Worm (Caenorhabditis elegans) whole organism, early embryonic: ENCODE measurements around the gene str-121.
"Not testable (repeated sequence)": the region's sequence is repeated elsewhere in the genome, so short reads cannot be mapped to it uniquely, and the experiment has no call there.

Experiments
- B0310.2 ChIP-seq: sonication (generic microtip); optimal IDR thresholded peaks from 2 replicates; lab custom pipeline; 2016; ENCODE audit warnings: mild to moderate bottlenecking, missing genetic modification characterization, missing compliant biosample characterization
- F13C5.2 ChIP-seq: sonication (generic microtip); optimal IDR thresholded peaks from 2 replicates; lab custom pipeline; 2017; ENCODE audit warnings: mild to moderate bottlenecking, missing genetic modification characterization, inconsistent platforms, missing compliant biosample characterization
- aly-1 ChIP-seq: sonication (generic microtip); optimal IDR thresholded peaks from 2 replicates; lab custom pipeline; 2016; ENCODE audit warnings: missing genetic modification characterization, missing compliant biosample characterization
- ama-1 ChIP-seq: fragments of 150-350 bp; optimal IDR thresholded peaks from 2 replicates; lab custom pipeline; 2014
- ceh-13 ChIP-seq: fragments of 200-800 bp; sonication (Bioruptor generic); optimal IDR thresholded peaks from 2 replicates; lab custom pipeline; 2018; ENCODE audit warnings: mild to moderate bottlenecking, missing genetic modification characterization, missing compliant biosample characterization
- ceh-36 ChIP-seq: sonication (generic microtip); optimal IDR thresholded peaks from 2 replicates; lab custom pipeline; 2016; ENCODE audit warnings: missing genetic modification characterization, inconsistent platforms, missing compliant biosample characterization
- ets-7 ChIP-seq: sonication (generic microtip); optimal IDR thresholded peaks from 2 replicates; lab custom pipeline; 2016; ENCODE audit warnings: missing genotype, missing genetic modification characterization, missing compliant biosample characterization
- flt-1 ChIP-seq: fragments of 200-800 bp; sonication (Bioruptor generic); IDR thresholded peaks from 2 replicates; pipeline ENCODE4 v1.3.6; 2022; ENCODE audit warnings: missing genetic modification characterization, missing compliant biosample characterization
- hmbx-1 ChIP-seq: sonication (generic microtip); optimal IDR thresholded peaks from 2 replicates; lab custom pipeline; 2016; ENCODE audit warnings: mild to moderate bottlenecking, missing genetic modification characterization, missing compliant biosample characterization
- hmg-4 ChIP-seq: fragments of 200-800 bp; sonication (Bioruptor generic); optimal IDR thresholded peaks from 2 replicates; lab custom pipeline; 2018; ENCODE audit warnings: mild to moderate bottlenecking, missing genetic modification characterization, missing compliant biosample characterization
- hnd-1 ChIP-seq: sonication (generic microtip); optimal IDR thresholded peaks from 2 replicates; lab custom pipeline; 2016; ENCODE audit warnings: missing genetic modification characterization, missing compliant biosample characterization
- pes-1 ChIP-seq: fragments of 200-800 bp; sonication (Bioruptor generic); IDR thresholded peaks from 2 replicates; pipeline ENCODE4 v1.3.6; 2022; ENCODE audit warnings: missing genetic modification reagents, missing genetic modification characterization, missing compliant biosample characterization
- scrt-1 ChIP-seq: fragments of 200-800 bp; sonication (Bioruptor generic); IDR thresholded peaks from 2 replicates; pipeline ENCODE4 v1.3.6; 2022; ENCODE audit warnings: missing genetic modification characterization, missing compliant biosample characterization
- sea-1 ChIP-seq: fragments of 200-800 bp; sonication (Bioruptor generic); conservative IDR thresholded peaks from 2 replicates; pipeline ENCODE4 v1.3.6; 2022; ENCODE audit warnings: missing genetic modification characterization, missing compliant biosample characterization
- tbx-11 ChIP-seq: fragments of 200-800 bp; sonication (Bioruptor generic); IDR thresholded peaks from 2 replicates; pipeline ENCODE4 v1.3.6; 2022; ENCODE audit warnings: missing genetic modification characterization, missing compliant biosample characterization
- tbx-37 ChIP-seq: fragments of 200-800 bp; sonication (Bioruptor generic); conservative IDR thresholded peaks from 2 replicates; pipeline ENCODE4 v1.3.6; 2022; ENCODE audit warnings: missing genetic modification reagents, missing genetic modification characterization, missing compliant biosample characterization
- tra-4 ChIP-seq: sonication (generic microtip); optimal IDR thresholded peaks from 2 replicates; lab custom pipeline; 2017; ENCODE audit warnings: missing genetic modification characterization, missing compliant biosample characterization

The str-121 gene

ce11 chrV:234572-234971, 19.9 kb downstream of the str-121 start, which contains the start of gene kin-33:
Gene kin-33, minus strand, starts transcription at chrV:234672.
- TF ChIP-seq aly-1 (no peak), ets-7 (tag; lab: Kevin White, UChicago) (no peak), tbx-11 (no peak), hnd-1 (tag; lab: Kevin White, UChicago) (no peak), sea-1 (GFP tag; lab: Robert Waterston, UW) (no peak), hmg-4 (GFP tag; lab: Kevin White, UChicago) (no peak), ceh-36 (tag; lab: Kevin White, UChicago) (no peak), tra-4 (no peak), scrt-1 (GFP tag; lab: Robert Waterston, UW) (no peak), ama-1 (lab: Kevin White, UChicago) (no peak), B0310.2 (tag; lab: Kevin White, UChicago) (no peak), flt-1 (GFP tag; lab: Robert Waterston, UW) (no peak), hmbx-1 (no peak), ceh-13 (GFP tag; lab: Kevin White, UChicago) (no peak), F13C5.2 (no peak), tbx-37 (GFP tag; lab: Robert Waterston, UW) (no peak), pes-1 (GFP tag; lab: Robert Waterston, UW) (no peak)

ce11 chrV:219632-220031, 34.9 kb downstream of the str-121 start, which contains the start of gene srh-80:
Gene srh-80, plus strand, starts transcription at chrV:219932.
- TF ChIP-seq F13C5.2 (no peak), ama-1 (lab: Kevin White, UChicago) (no peak), ceh-13 (GFP tag; lab: Kevin White, UChicago) (no peak), tbx-11 (no peak), B0310.2 (tag; lab: Kevin White, UChicago) (no peak)

ce11 chrV:216847-217246, 37.6 kb downstream of the str-121 start, which contains the start of gene srh-78:
Gene srh-78, plus strand, starts transcription at chrV:217147.
- no peak for TF ChIP-seq F13C5.2
- no peak for TF ChIP-seq ceh-13 (GFP tag; lab: Kevin White, UChicago)
- no peak for TF ChIP-seq scrt-1 (GFP tag; lab: Robert Waterston, UW)
- TF ChIP-seq aly-1 = no peak

ce11 chrV:215697-216096, 38.8 kb downstream of the str-121 start:
- TF ChIP-seq B0310.2 (tag; lab: Kevin White, UChicago) (no peak), F13C5.2 (no peak), tbx-11 (no peak), ceh-36 (tag; lab: Kevin White, UChicago) (no peak), sea-1 (GFP tag; lab: Robert Waterston, UW) (no peak), ceh-13 (GFP tag; lab: Kevin White, UChicago) (no peak), aly-1 (no peak), hmg-4 (GFP tag; lab: Kevin White, UChicago) (no peak), hnd-1 (tag; lab: Kevin White, UChicago) (no peak), tra-4 (no peak), pes-1 (GFP tag; lab: Robert Waterston, UW) (no peak), flt-1 (GFP tag; lab: Robert Waterston, UW) (no peak), ama-1 (lab: Kevin White, UChicago) (no peak), tbx-37 (GFP tag; lab: Robert Waterston, UW) (no peak), scrt-1 (GFP tag; lab: Robert Waterston, UW) (no peak), hmbx-1 (no peak), ets-7 (tag; lab: Kevin White, UChicago) (no peak)

- not testable (repeated sequence) for TF ChIP-seq tbx-37, flt-1, sea-1 (GFP tag; lab: Robert Waterston, UW)
These were observed 41.8 kb downstream of the str-121 start, which contains the start of gene DC2.5 for ce11 chrV:212687-213086. Gene DC2.5, minus strand, starts transcription at chrV:212787.

ce11 chrV:211388-212168, 42.9 kb downstream of the str-121 start:
- TF ChIP-seq scrt-1 (GFP tag; lab: Robert Waterston, UW) (no peak), hmg-4 (GFP tag; lab: Kevin White, UChicago) (no peak), aly-1 (no peak), ets-7 (tag; lab: Kevin White, UChicago) (no peak), B0310.2 (tag; lab: Kevin White, UChicago) (no peak), hnd-1 (tag; lab: Kevin White, UChicago) (no peak), ceh-36 (tag; lab: Kevin White, UChicago) (no peak), tbx-11 (no peak), flt-1 (GFP tag; lab: Robert Waterston, UW) (no peak), F13C5.2 (no peak), ama-1 (lab: Kevin White, UChicago) (no peak), sea-1 (GFP tag; lab: Robert Waterston, UW) (no peak), pes-1 (GFP tag; lab: Robert Waterston, UW) (no peak), hmbx-1 (no peak), ceh-13 (GFP tag; lab: Kevin White, UChicago) (no peak), tra-4 (no peak), tbx-37 (GFP tag; lab: Robert Waterston, UW) (no peak)

- TF ChIP-seq ceh-13 (GFP tag; lab: Kevin White, UChicago) (no peak), ets-7 (tag; lab: Kevin White, UChicago) (no peak), tra-4 (no peak), hnd-1 (tag; lab: Kevin White, UChicago) (no peak), F13C5.2 (no peak), ceh-36 (tag; lab: Kevin White, UChicago) (no peak), sea-1 (GFP tag; lab: Robert Waterston, UW) (no peak), hmbx-1 (no peak), B0310.2 (tag; lab: Kevin White, UChicago) (no peak), flt-1 (GFP tag; lab: Robert Waterston, UW) (no peak)
These were observed 47.7 kb downstream of the str-121 start for ce11 chrV:206814-207213.
